Worm (Caenorhabditis elegans): Measurements from ENCODE around the gene abu-15.

abu-15 gene

ce11 chrV:5204127-5204526, 45.7 kb downstream of the abu-15 start, which contains the start of gene ttc-37 (continued):
- TF ChIP-seq elt-3 (tag; optimal IDR thresholded peaks at IDR 0.05) = no peak
- peak; percentile 3 for TF ChIP-seq pqm-1 (tag; optimal IDR thresholded peaks at IDR 0.05)
- no peak for TF ChIP-seq mdl-1 (tag; optimal IDR thresholded peaks at IDR 0.05)
- no peak for TF ChIP-seq jun-1 (tag; optimal IDR thresholded peaks at IDR 0.05)
- no peak for TF ChIP-seq daf-12 (tag; optimal IDR thresholded peaks at IDR 0.05)
- TF ChIP-seq ceh-82 (tag; optimal IDR thresholded peaks at IDR 0.05) = no peak
- no peak for TF ChIP-seq nhr-12 (tag; optimal IDR thresholded peaks at IDR 0.05)
- no peak for TF ChIP-seq R02D3.7 (tag; optimal IDR thresholded peaks at IDR 0.05)
